Worm (Caenorhabditis elegans) whole organism, late embryonic: ENCODE measurements around the gene lido-13.

Experiments
- ama-1 ChIP-seq: fragments of 150-350 bp; optimal IDR thresholded peaks from 2 replicates; lab custom pipeline; 2014
- ceh-14 ChIP-seq: sonication (generic microtip); optimal IDR thresholded peaks from 2 replicates; lab custom pipeline; 2016; ENCODE audit warnings: missing genotype, missing genetic modification characterization, missing compliant biosample characterization
- ceh-22 ChIP-seq: sonication (generic microtip); optimal IDR thresholded peaks from 2 replicates; lab custom pipeline; 2017; ENCODE audit warnings: missing biosample characterization, missing genetic modification characterization
- ceh-24 ChIP-seq: sonication (generic microtip); optimal IDR thresholded peaks from 2 replicates; lab custom pipeline; 2016; ENCODE audit warnings: mild to moderate bottlenecking, missing genetic modification characterization, missing compliant biosample characterization
- dmd-4 ChIP-seq: sonication (generic microtip); optimal IDR thresholded peaks from 2 replicates; lab custom pipeline; 2016; ENCODE audit warnings: borderline replicate concordance, missing genetic modification characterization, missing compliant biosample characterization
- ets-4 ChIP-seq: sonication (generic microtip); optimal IDR thresholded peaks from 2 replicates; lab custom pipeline; 2016; ENCODE audit warnings: missing genetic modification characterization, missing compliant biosample characterization
- hlh-15 ChIP-seq: sonication (generic microtip); optimal IDR thresholded peaks from 2 replicates; lab custom pipeline; 2016; ENCODE audit warnings: missing genetic modification characterization, missing compliant biosample characterization
- nfya-1 ChIP-seq: sonication (generic microtip); optimal IDR thresholded peaks from 2 replicates; lab custom pipeline; 2017; ENCODE audit warnings: missing genetic modification characterization, mild to moderate bottlenecking, missing compliant biosample characterization, antibody characterized with exemption, moderate library complexity
- pqm-1 ChIP-seq: sonication (generic microtip); optimal IDR thresholded peaks from 2 replicates; lab custom pipeline; 2016; ENCODE audit warnings: missing genetic modification characterization, missing compliant biosample characterization
- sox-4 ChIP-seq: sonication (generic microtip); optimal IDR thresholded peaks from 2 replicates; lab custom pipeline; 2017; ENCODE audit warnings: mild to moderate bottlenecking, missing genetic modification characterization, inconsistent platforms, missing compliant biosample characterization
- tbx-2 ChIP-seq: sonication (generic microtip); optimal IDR thresholded peaks from 2 replicates; lab custom pipeline; 2016; ENCODE audit warnings: missing genetic modification characterization, missing compliant biosample characterization
- unc-55 ChIP-seq: sonication (generic microtip); optimal IDR thresholded peaks from 2 replicates; lab custom pipeline; 2017; ENCODE audit warnings: missing biosample characterization, missing genetic modification reagents, missing genetic modification characterization
- unc-86 ChIP-seq: sonication (generic microtip); optimal IDR thresholded peaks from 2 replicates; lab custom pipeline; 2016; ENCODE audit warnings: missing genetic modification characterization, missing compliant biosample characterization

DNA sequence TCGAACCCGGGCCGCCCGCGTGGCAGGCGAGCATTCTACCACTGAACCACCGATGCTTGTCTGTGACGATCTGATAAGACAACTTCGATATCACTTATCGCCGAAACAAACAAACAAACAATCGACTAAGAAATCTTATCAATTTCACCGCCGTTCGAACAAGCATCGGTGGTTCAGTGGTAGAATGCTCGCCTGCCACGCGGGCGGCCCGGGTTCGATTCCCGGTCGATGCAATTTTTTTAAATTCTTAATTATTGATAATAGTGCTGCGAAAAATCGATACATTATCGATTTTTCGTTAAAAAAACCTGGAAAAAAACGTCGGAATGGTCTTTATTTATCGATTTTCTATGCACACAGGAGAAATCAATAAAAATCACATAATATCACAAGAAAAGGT, 8.1 kb upstream of the lido-13 start:
- TF ChIP-seq hlh-15 (tag; lab: Kevin White, UChicago) (no peak), tbx-2 (tag; lab: Kevin White, UChicago) (no peak), unc-86 (tag; lab: Kevin White, UChicago) (no peak), ama-1 (lab: Kevin White, UChicago) (no peak), nfya-1 (tag; lab: Kevin White, UChicago) (no peak), dmd-4 (tag; lab: Kevin White, UChicago) (no peak), unc-55 (GFP tag; lab: Kevin White, UChicago) (no peak), ceh-22 (tag; lab: Kevin White, UChicago) (no peak), sox-4 (tag; lab: Kevin White, UChicago) (no peak), ceh-24 (tag; lab: Kevin White, UChicago) (no peak), ets-4 (no peak), ceh-14 (tag; lab: Kevin White, UChicago) (no peak), pqm-1 (tag; lab: Kevin White, UChicago) (no peak)
